Worm (Caenorhabditis elegans): ENCODE results near the gene F59B2.9.

DNA sequence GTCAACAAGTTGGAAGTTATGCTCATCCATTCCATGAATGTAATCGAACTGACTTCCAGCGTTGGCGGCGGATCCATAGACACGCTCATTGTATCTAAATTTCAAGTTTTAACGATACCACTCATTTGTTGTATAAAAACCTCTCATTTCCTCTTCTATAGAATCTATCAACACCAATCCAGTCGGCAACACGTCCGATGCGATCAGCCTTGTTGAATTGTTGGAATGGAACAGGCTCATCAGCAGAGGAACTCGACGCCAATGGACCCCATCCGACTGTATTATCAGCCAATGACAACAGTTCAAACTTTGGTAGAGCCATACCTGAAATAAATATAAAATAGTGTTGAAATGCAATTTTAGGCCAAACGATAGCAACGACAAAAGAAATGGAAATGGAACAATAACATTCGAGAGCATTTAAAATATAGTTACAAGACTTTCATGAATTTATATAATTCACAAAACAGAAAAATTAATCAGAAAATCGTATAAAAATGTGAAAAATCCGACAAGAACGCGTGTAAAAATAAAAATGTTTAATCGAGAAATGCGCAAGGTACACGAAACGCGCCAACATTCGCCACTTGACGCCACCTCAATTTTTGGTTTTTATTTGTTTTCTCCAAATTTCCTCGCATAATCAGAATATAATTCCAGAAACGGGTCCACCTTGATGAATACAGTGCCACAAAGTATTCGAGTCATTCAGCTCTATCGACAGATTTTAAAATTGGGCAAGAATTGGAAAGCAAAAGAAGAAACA lies 40.8 kb downstream of the F59B2.9 start, which contains the start of the genes eif-3.D and R08D7.4:
- TF ChIP-seq tbx-2 (tag; optimal IDR thresholded peaks at IDR 0.05) (no peak), R02D3.7 (tag; optimal IDR thresholded peaks at IDR 0.05) (no peak), lin-39 (tag; optimal IDR thresholded peaks at IDR 0.05) (peak; percentile 7), ceh-82 (tag; optimal IDR thresholded peaks at IDR 0.05) (no peak)
